Worm (Caenorhabditis elegans) whole organism, L4 larva: ENCODE measurements around the gene srsx-28.

Experiments used
- F10B5.3 ChIP-seq: sonication (generic microtip); optimal IDR thresholded peaks from 2 replicates; lab custom pipeline; 2016; ENCODE audit warnings: mild to moderate bottlenecking, missing genetic modification characterization, missing compliant biosample characterization
- F44E2.7 ChIP-seq: fragments of 200-800 bp; sonication (Bioruptor generic); IDR thresholded peaks from 2 replicates; pipeline ENCODE4 v2.1.2; 2022; ENCODE audit warnings: missing genetic modification characterization, missing compliant biosample characterization
- T20F7.1 ChIP-seq: fragments of 200-800 bp; sonication (Bioruptor generic); optimal IDR thresholded peaks from 2 replicates; lab custom pipeline; 2018; ENCODE audit warnings: mild to moderate bottlenecking, missing genetic modification characterization, missing compliant biosample characterization
- T26A8.4 ChIP-seq: fragments of 200-800 bp; sonication (Bioruptor generic); IDR thresholded peaks from 2 replicates; pipeline ENCODE4 v1.3.6; 2022; ENCODE audit warnings: missing genetic modification characterization, missing compliant biosample characterization
- Y5F2A.4 ChIP-seq: fragments of 200-800 bp; sonication (Bioruptor generic); optimal IDR thresholded peaks from 2 replicates; lab custom pipeline; 2018; ENCODE audit warnings: mild to moderate bottlenecking, missing genetic modification characterization, missing compliant biosample characterization
- ZK337.2 ChIP-seq: fragments of 200-800 bp; sonication (Bioruptor generic); IDR thresholded peaks from 2 replicates; pipeline ENCODE4 v1.3.6; 2022; ENCODE audit warnings: missing genetic modification reagents, missing genetic modification characterization, missing compliant biosample characterization
- aha-1 ChIP-seq: fragments of 150-350 bp; peaks from one replicate; lab custom pipeline; 2014; ENCODE audit warnings: missing biosample characterization, missing genetic modification characterization
- aly-2 ChIP-seq: sonication (generic microtip); optimal IDR thresholded peaks from 2 replicates; lab custom pipeline; 2018; ENCODE audit warnings: missing biosample characterization, missing genetic modification characterization
- ama-1 ChIP-seq: fragments of 150-350 bp; optimal IDR thresholded peaks from 2 replicates; lab custom pipeline; 2014; ENCODE audit warnings: inconsistent platforms, mixed read lengths
- arid-1 ChIP-seq: fragments of 200-800 bp; sonication (Bioruptor generic); conservative IDR thresholded peaks from 2 replicates; pipeline ENCODE4 v1.3.6; 2022; ENCODE audit warnings: missing genetic modification reagents, missing genetic modification characterization, missing compliant biosample characterization
- ceh-20 ChIP-seq: fragments of 200-800 bp; sonication (Bioruptor generic); IDR thresholded peaks from 2 replicates; pipeline ENCODE4 v1.3.6; 2022; ENCODE audit warnings: missing genetic modification reagents, missing genetic modification characterization, missing compliant biosample characterization
- ctbp-1 ChIP-seq: fragments of 200-800 bp; sonication (Bioruptor generic); IDR thresholded peaks from 2 replicates; pipeline ENCODE4 v1.3.6; 2022; ENCODE audit warnings: missing genetic modification reagents, missing genetic modification characterization, missing compliant biosample characterization
- daf-16 ChIP-seq, 3 experiments: sonication (generic microtip); optimal IDR thresholded peaks; 2 replicates each; lab custom pipeline; 2016 to 2017; ENCODE audit warnings: missing genetic modification characterization in 3 of 3, missing genetic modification reagents in 3 of 3, mild to moderate bottlenecking in 2 of 3, missing compliant biosample characterization in 2 of 3, missing biosample characterization in 1 of 3, moderate library complexity in 1 of 3
- dpl-1 ChIP-seq: fragments of 150-350 bp; optimal IDR thresholded peaks from 2 replicates; lab custom pipeline; 2014; ENCODE audit warnings: missing biosample characterization, missing genetic modification reagents, missing genetic modification characterization
- duxl-1 ChIP-seq: sonication (generic microtip); optimal IDR thresholded peaks from 2 replicates; lab custom pipeline; 2016; ENCODE audit warnings: mild to moderate bottlenecking, missing genetic modification characterization, moderate library complexity, missing compliant biosample characterization; ENCODE audit not compliant: poor library complexity
- dve-1 ChIP-seq: sonication (generic microtip); optimal IDR thresholded peaks from 2 replicates; lab custom pipeline; 2017; ENCODE audit warnings: antibody characterized with exemption, mild to moderate bottlenecking, missing genetic modification characterization, missing compliant biosample characterization; ENCODE audit not compliant: insufficient read depth
- egl-27 ChIP-seq: sonication (generic microtip); optimal IDR thresholded peaks from 3 replicates; lab custom pipeline; 2017; ENCODE audit warnings: missing biosample characterization, missing genetic modification reagents, missing genetic modification characterization
- hlh-11 ChIP-seq: fragments of 200-800 bp; sonication (Bioruptor generic); optimal IDR thresholded peaks from 2 replicates; lab custom pipeline; 2018; ENCODE audit warnings: mild to moderate bottlenecking, missing genetic modification characterization, missing compliant biosample characterization
- hlh-30 ChIP-seq: sonication (generic microtip); optimal IDR thresholded peaks from 2 replicates; lab custom pipeline; 2017; ENCODE audit warnings: antibody characterized with exemption, mild to moderate bottlenecking, missing genetic modification characterization, missing compliant biosample characterization; ENCODE audit not compliant: insufficient read depth
- lin-13 ChIP-seq: fragments of 150-350 bp; optimal IDR thresholded peaks from 2 replicates; lab custom pipeline; 2014; ENCODE audit warnings: missing biosample characterization, missing genetic modification reagents, missing genetic modification characterization
- lin-38 ChIP-seq: fragments of 200-800 bp; sonication (Bioruptor generic); IDR thresholded peaks from 2 replicates; pipeline ENCODE4 v1.3.6; 2022; ENCODE audit warnings: missing genetic modification reagents, missing genetic modification characterization, missing compliant biosample characterization
- madf-5 ChIP-seq, 2 experiments: fragments of 200-800 bp; sonication (Bioruptor generic); IDR thresholded peaks; 2 replicates each; pipeline ENCODE4 v1.3.6; 2022; ENCODE audit warnings: missing compliant biosample characterization in 2 of 2, missing genetic modification characterization in 2 of 2
- madf-9 ChIP-seq: fragments of 200-800 bp; sonication (Bioruptor generic); conservative IDR thresholded peaks from 2 replicates; pipeline ENCODE4 v1.3.6; 2022; ENCODE audit warnings: missing genetic modification reagents, missing genetic modification characterization, missing compliant biosample characterization
- mdl-1 ChIP-seq, 2 experiments: fragments of 150-350 bp in 1 of 2; sonication (generic microtip) in 1 of 2; optimal IDR thresholded peaks; 2 replicates each; lab custom pipeline; 2014 to 2017; ENCODE audit warnings: missing biosample characterization in 2 of 2, missing genetic modification characterization in 2 of 2
- mxl-3 ChIP-seq: fragments of 200-800 bp; sonication (Bioruptor generic); optimal IDR thresholded peaks from 2 replicates; lab custom pipeline; 2018; ENCODE audit warnings: mild to moderate bottlenecking, missing genetic modification characterization, missing compliant biosample characterization
- nhr-10 ChIP-seq: fragments of 150-350 bp; optimal IDR thresholded peaks from 2 replicates; lab custom pipeline; 2014; ENCODE audit warnings: missing biosample characterization, missing genetic modification characterization
- nhr-28 ChIP-seq: fragments of 150-350 bp; optimal IDR thresholded peaks from 2 replicates; lab custom pipeline; 2014; ENCODE audit warnings: missing biosample characterization, missing genetic modification characterization
- nhr-48 ChIP-seq: sonication (generic microtip); optimal IDR thresholded peaks from 2 replicates; lab custom pipeline; 2016; ENCODE audit warnings: mild to moderate bottlenecking, missing genetic modification characterization, missing compliant biosample characterization
- nhr-76 ChIP-seq: fragments of 150-350 bp; optimal IDR thresholded peaks from 2 replicates; lab custom pipeline; 2014; ENCODE audit warnings: missing biosample characterization, missing genetic modification characterization
- php-3 ChIP-seq: fragments of 200-800 bp; sonication (Bioruptor generic); IDR thresholded peaks from 2 replicates; pipeline ENCODE4 v1.3.6; 2022; ENCODE audit warnings: missing genetic modification reagents, missing genetic modification characterization, missing compliant biosample characterization
- pqm-1 ChIP-seq: sonication (generic microtip); optimal IDR thresholded peaks from 2 replicates; lab custom pipeline; 2017; ENCODE audit warnings: missing biosample characterization, missing genetic modification characterization
- sdz-12 ChIP-seq: fragments of 200-800 bp; sonication (Bioruptor generic); optimal IDR thresholded peaks from 2 replicates; lab custom pipeline; 2018; ENCODE audit warnings: mild to moderate bottlenecking, missing genetic modification characterization, missing compliant biosample characterization
- spr-1 ChIP-seq: sonication (generic microtip); optimal IDR thresholded peaks from 2 replicates; lab custom pipeline; 2016; ENCODE audit warnings: mild to moderate bottlenecking, missing genetic modification characterization, missing compliant biosample characterization
- tag-97 ChIP-seq: fragments of 200-800 bp; sonication (Bioruptor generic); IDR thresholded peaks from 2 replicates; pipeline ENCODE4 v1.3.6; 2022; ENCODE audit warnings: missing genetic modification characterization, missing compliant biosample characterization
- tra-1 ChIP-seq: fragments of 200-800 bp; sonication (Bioruptor generic); IDR thresholded peaks from 2 replicates; pipeline ENCODE4 v1.3.6; 2022; ENCODE audit warnings: missing genetic modification reagents, missing genetic modification characterization, missing compliant biosample characterization
- unc-62 ChIP-seq, 3 experiments: fragments of 150-350 bp in 1 of 3; sonication (generic microtip); optimal IDR thresholded peaks in 2 of 3; peaks in 1 of 3; 1 replicate in 1 of 3; 2 replicates in 2 of 3; lab custom pipeline; 2014 to 2017; ENCODE audit warnings: missing biosample characterization in 3 of 3, missing genetic modification characterization in 3 of 3, missing genetic modification reagents in 3 of 3, missing genotype in 1 of 3
- zag-1 ChIP-seq: fragments of 150-350 bp; optimal IDR thresholded peaks from 2 replicates; lab custom pipeline; 2014; ENCODE audit warnings: missing biosample characterization, missing genetic modification characterization
- zip-11 ChIP-seq: fragments of 200-800 bp; sonication (Bioruptor generic); IDR thresholded peaks from 2 replicates; pipeline ENCODE4 v1.3.6; 2022; ENCODE audit warnings: missing genetic modification characterization, missing compliant biosample characterization

The srsx-28 gene

ce11 chrV:10182984-10183383, 30.6 kb downstream of the srsx-28 start, which contains the start of gene ZK856.4:
Gene ZK856.4, plus strand, starts transcription at chrV:10183284.
- TF ChIP-seq F10B5.3 (no peak), lin-38 (GFP tag; lab: Robert Waterston, UW) (no peak), arid-1 (GFP tag; lab: Robert Waterston, UW) (no peak), ama-1 (lab: Kevin White, UChicago) (no peak), Y5F2A.4 (no peak), madf-9 (no peak), zag-1 (tag; lab: Kevin White, UChicago) (no peak), mxl-3 (no peak), ZK337.2 (GFP tag; lab: Robert Waterston, UW) (no peak), T20F7.1 (GFP tag; lab: Kevin White, UChicago) (no peak), zip-11 (GFP tag; lab: Robert Waterston, UW) (no peak), aly-2 (tag; lab: Kevin White, UChicago) (no peak), ctbp-1 (no peak)
- TF ChIP-seq, all 104 proteins: peak for 0

- TF ChIP-seq F10B5.3 = no peak
- TF ChIP-seq unc-62 (GFP tag; optimal IDR thresholded peaks at IDR 0.05 in 1 of 2; lab: Kevin White, UChicago) = peak in 1 of 2 experiments; percentile 77
- TF ChIP-seq unc-62 (tag; optimal IDR thresholded peaks at IDR 0.05; lab: Kevin White, UChicago) = no peak
- peak; percentile 66 for TF ChIP-seq aha-1 (tag; lab: Kevin White, UChicago)
These were observed 31.4 kb downstream of the srsx-28 start for ce11 chrV:10183810-10184209.

ce11 chrV:10185719-10186118, 33.3 kb downstream of the srsx-28 start, which contains the start of gene ZK856.18:
Gene ZK856.18, minus strand, starts transcription at chrV:10186007.
- no peak for TF ChIP-seq T26A8.4 (GFP tag; lab: Robert Waterston, UW)
- TF ChIP-seq dpl-1 (GFP tag; lab: Kevin White, UChicago) = no peak
- peak in 1 of 2 experiments; percentile 90 for TF ChIP-seq unc-62 (GFP tag; optimal IDR thresholded peaks at IDR 0.05 in 1 of 2; lab: Kevin White, UChicago)
- no peak for TF ChIP-seq unc-62 (tag; optimal IDR thresholded peaks at IDR 0.05; lab: Kevin White, UChicago)
- TF ChIP-seq spr-1 (tag; lab: Kevin White, UChicago) = no peak
- no peak for TF ChIP-seq mxl-3

- TF ChIP-seq pqm-1 (tag; lab: Kevin White, UChicago) = peak; percentile 76
- TF ChIP-seq madf-5 (GFP tag; IDR thresholded peaks at IDR 0.05; lab: Robert Waterston, UW) = no peak
- TF ChIP-seq php-3 (GFP tag; lab: Robert Waterston, UW) = peak; percentile 95
- TF ChIP-seq hlh-30 (tag; lab: Kevin White, UChicago) = peak; percentile 21
- TF ChIP-seq egl-27 (tag; lab: Kevin White, UChicago) = no peak
- TF ChIP-seq dve-1 (tag; lab: Kevin White, UChicago) = peak; percentile 67
- no peak for TF ChIP-seq sdz-12 (GFP tag; lab: Kevin White, UChicago)
- no peak for TF ChIP-seq lin-13 (GFP tag; lab: Kevin White, UChicago)
- no peak for TF ChIP-seq T20F7.1 (GFP tag; lab: Kevin White, UChicago)
- peak; percentile 3 for TF ChIP-seq nhr-48 (tag; lab: Kevin White, UChicago)
- no peak for TF ChIP-seq daf-16 (GFP tag; optimal IDR thresholded peaks at IDR 0.05; lab: Kevin White, UChicago)
- peak; percentile 69 for TF ChIP-seq daf-16 (tag; optimal IDR thresholded peaks at IDR 0.05; lab: Kevin White, UChicago)
- peak; percentile 59 for TF ChIP-seq nhr-28 (tag; lab: Kevin White, UChicago)
- TF ChIP-seq nhr-10 (tag; lab: Kevin White, UChicago) = no peak
- TF ChIP-seq ceh-20 (GFP tag; lab: Robert Waterston, UW) = no peak
- TF ChIP-seq duxl-1 (tag; lab: Kevin White, UChicago) = no peak
- TF ChIP-seq tag-97 (GFP tag; lab: Robert Waterston, UW) = no peak
- TF ChIP-seq F44E2.7 (GFP tag; lab: Robert Waterston, UW) = no peak
- peak; percentile 73 for TF ChIP-seq mxl-3
- TF ChIP-seq mdl-1 (tag; optimal IDR thresholded peaks at IDR 0.05; lab: Kevin White, UChicago) = peak in 1 of 2 experiments; percentile 37
- peak; percentile 34; the same call in 1 of the 2 replicates for TF ChIP-seq tra-1 (GFP tag; lab: Robert Waterston, UW)
- peak; percentile 85 for TF ChIP-seq hlh-11
- TF ChIP-seq nhr-76 (tag; lab: Kevin White, UChicago) = no peak
These were observed 37.7 kb downstream of the srsx-28 start, which contains the start of gene ZK856.5 for ce11 chrV:10190081-10190556. Gene ZK856.5, minus strand, starts transcription at chrV:10190131.
